Worm (Caenorhabditis elegans) whole organism, mixed stage, embryonic: ENCODE results near the gene ephx-1.

Source experiments
- blmp-1 ChIP-seq: fragments of 150-350 bp; optimal IDR thresholded peaks from 2 replicates; lab custom pipeline; 2014; ENCODE audit warnings: missing biosample characterization, missing genetic modification characterization
- lin-13 ChIP-seq: fragments of 150-350 bp; optimal IDR thresholded peaks from 2 replicates; lab custom pipeline; 2014; ENCODE audit warnings: missing biosample characterization, missing genetic modification characterization
- mep-1 ChIP-seq: fragments of 150-350 bp; optimal IDR thresholded peaks from 2 replicates; lab custom pipeline; 2017; ENCODE audit warnings: missing biosample characterization, missing genetic modification reagents, missing genetic modification characterization, inconsistent platforms
- nhr-2 ChIP-seq: fragments of 150-350 bp; optimal IDR thresholded peaks from 2 replicates; lab custom pipeline; 2014; ENCODE audit warnings: missing biosample characterization, missing genetic modification characterization
- nhr-237 ChIP-seq: fragments of 150-350 bp; optimal IDR thresholded peaks from 2 replicates; lab custom pipeline; 2014; ENCODE audit warnings: missing biosample characterization, missing genetic modification characterization
- unc-39 ChIP-seq: fragments of 150-350 bp; optimal IDR thresholded peaks from 2 replicates; lab custom pipeline; 2014; ENCODE audit warnings: missing biosample characterization, missing genetic modification characterization
- unc-62 ChIP-seq: fragments of 150-350 bp; optimal IDR thresholded peaks from 2 replicates; lab custom pipeline; 2014; ENCODE audit warnings: missing biosample characterization, missing genetic modification reagents, missing genetic modification characterization
- ztf-11 ChIP-seq: fragments of 150-350 bp; optimal IDR thresholded peaks from 2 replicates; lab custom pipeline; 2014; ENCODE audit warnings: missing biosample characterization, missing genetic modification characterization

ce11 chrII:3968070-3968469 is 36.6 kb upstream of the ephx-1 start:
- TF ChIP-seq mep-1, result no peak
- TF ChIP-seq blmp-1 (tag; lab: Kevin White, UChicago), result no peak
- no peak for TF ChIP-seq unc-62
- TF ChIP-seq nhr-2 (tag; lab: Kevin White, UChicago), result no peak
- no peak for TF ChIP-seq unc-39 (tag; lab: Kevin White, UChicago)
- TF ChIP-seq lin-13 (tag; lab: Kevin White, UChicago), result no peak
- TF ChIP-seq nhr-237 (tag; lab: Kevin White, UChicago), result no peak
- TF ChIP-seq ztf-11 (tag; lab: Kevin White, UChicago), result no peak
